Worm (Caenorhabditis elegans): ENCODE measurements around the gene fut-6.

DNA sequence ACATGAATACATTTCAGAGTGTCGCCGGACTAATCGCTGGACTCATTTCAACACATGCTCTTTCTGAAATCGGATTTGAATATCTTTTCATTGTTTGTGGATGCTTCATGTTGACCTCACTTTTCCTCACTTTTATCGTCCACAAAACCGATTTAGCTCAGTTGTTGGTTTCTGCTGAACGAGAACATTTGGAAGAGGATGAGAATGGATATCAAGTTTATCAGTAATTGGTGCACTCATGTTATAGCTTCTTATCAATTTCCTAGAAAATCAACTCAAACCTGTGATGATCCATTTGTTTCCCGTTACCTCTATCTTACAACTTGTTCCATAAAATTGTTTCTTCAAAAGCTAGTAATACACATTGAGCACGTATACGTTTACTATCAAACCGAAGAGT lies 40.3 kb upstream of the fut-6 start:
- TF ChIP-seq unc-62 (GFP tag; optimal IDR thresholded peaks at IDR 0.05) (no peak), nhr-77 (tag; optimal IDR thresholded peaks at IDR 0.05) (no peak), lsy-2 (tag; optimal IDR thresholded peaks at IDR 0.05) (no peak), nhr-237 (tag; optimal IDR thresholded peaks at IDR 0.05) (no peak), elt-3 (tag; optimal IDR thresholded peaks at IDR 0.05) (no peak), ztf-11 (tag; optimal IDR thresholded peaks at IDR 0.05) (no peak), mab-5 (tag; optimal IDR thresholded peaks at IDR 0.05) (no peak), ceh-16 (tag; optimal IDR thresholded peaks at IDR 0.05) (no peak), lin-13 (GFP tag; optimal IDR thresholded peaks at IDR 0.05) (no peak), nhr-12 (tag; optimal IDR thresholded peaks at IDR 0.05) (no peak)
